Fruit fly (Drosophila melanogaster) whole organism, prepupa: ENCODE measurements around the gene CG12003.

Experiments used
- Blimp-1 ChIP-seq: fragments of 200-800 bp; sonication (Bioruptor generic); optimal IDR thresholded peaks from 3 replicates; lab custom pipeline; 2017; ENCODE audit warnings: missing biosample characterization, missing genetic modification characterization, mild to moderate bottlenecking, moderate library complexity, missing genetic modification reagents
- CG10669 ChIP-seq: fragments of 200-800 bp; sonication (Bioruptor generic); optimal IDR thresholded peaks from 3 replicates; lab custom pipeline; 2018; ENCODE audit warnings: missing biosample characterization, mild to moderate bottlenecking, missing genetic modification characterization, moderate library complexity
- CG11294 ChIP-seq: fragments of 200-800 bp; sonication (Bioruptor generic); IDR thresholded peaks from 2 replicates; pipeline ENCODE4 v1.3.6; 2022; ENCODE audit warnings: missing biosample characterization, missing genetic modification characterization
- CG11762 ChIP-seq: fragments of 200-800 bp; sonication (Bioruptor generic); optimal IDR thresholded peaks from 3 replicates; lab custom pipeline; 2016; ENCODE audit warnings: missing biosample characterization, missing genetic modification characterization; ENCODE audit not compliant: insufficient read depth
- CG11902 ChIP-seq: fragments of 200-800 bp; sonication (Bioruptor generic); optimal IDR thresholded peaks from 3 replicates; lab custom pipeline; 2016; ENCODE audit warnings: missing biosample characterization, missing genetic modification characterization
- CG1621 ChIP-seq: fragments of 200-800 bp; sonication (Bioruptor generic); optimal IDR thresholded peaks from 3 replicates; lab custom pipeline; 2018; ENCODE audit warnings: missing biosample characterization, mild to moderate bottlenecking, missing genetic modification characterization
- CG16779 ChIP-seq: fragments of 200-800 bp; sonication (Bioruptor generic); optimal IDR thresholded peaks from 3 replicates; lab custom pipeline; 2017; ENCODE audit warnings: missing biosample characterization, mild to moderate bottlenecking, missing genetic modification characterization
- CG3032 ChIP-seq: fragments of 200-800 bp; optimal IDR thresholded peaks from 2 replicates; lab custom pipeline; 2019; ENCODE audit warnings: missing biosample characterization, mild to moderate bottlenecking, missing genetic modification characterization, moderate library complexity
- CG31627 ChIP-seq: fragments of 200-800 bp; sonication (Bioruptor generic); optimal IDR thresholded peaks from 3 replicates; lab custom pipeline; 2016; ENCODE audit warnings: missing biosample characterization, missing genetic modification characterization
- CG32006 ChIP-seq: fragments of 200-800 bp; sonication (Bioruptor generic); optimal IDR thresholded peaks from 3 replicates; lab custom pipeline; 2017; ENCODE audit warnings: missing biosample characterization, mild to moderate bottlenecking, missing genetic modification characterization
- CG3919 ChIP-seq: fragments of 200-800 bp; sonication (Bioruptor generic); optimal IDR thresholded peaks from 3 replicates; lab custom pipeline; 2016; ENCODE audit warnings: missing biosample characterization, missing genetic modification characterization
- CG6163 ChIP-seq: fragments of 200-800 bp; sonication (Bioruptor generic); IDR thresholded peaks from 3 replicates; pipeline ENCODE4 v1.3.6; 2022; ENCODE audit warnings: missing biosample characterization, missing genetic modification characterization
- CG6276 ChIP-seq: fragments of 200-800 bp; sonication (Bioruptor generic); optimal IDR thresholded peaks from 2 replicates; lab custom pipeline; 2017; ENCODE audit warnings: missing biosample characterization, mild to moderate bottlenecking, missing genetic modification characterization
- CG6792 ChIP-seq: fragments of 200-800 bp; sonication (Bioruptor generic); optimal IDR thresholded peaks from 3 replicates; lab custom pipeline; 2016; ENCODE audit warnings: missing biosample characterization, missing genetic modification characterization
- CG6808 ChIP-seq: fragments of 200-800 bp; sonication (Bioruptor generic); optimal IDR thresholded peaks from 3 replicates; lab custom pipeline; 2017; ENCODE audit warnings: missing biosample characterization, missing genetic modification characterization, mild to moderate bottlenecking, moderate library complexity, missing genetic modification reagents
- CG6854 ChIP-seq: fragments of 200-800 bp; sonication (Bioruptor generic); optimal IDR thresholded peaks from 2 replicates; lab custom pipeline; 2017; ENCODE audit warnings: missing biosample characterization, mild to moderate bottlenecking, missing genetic modification characterization
- CG7368 ChIP-seq: fragments of 200-800 bp; sonication (Bioruptor generic); optimal IDR thresholded peaks from 3 replicates; lab custom pipeline; 2016; ENCODE audit warnings: missing biosample characterization, missing genetic modification characterization
- CG8119 ChIP-seq: fragments of 200-800 bp; sonication (Bioruptor generic); IDR thresholded peaks from 3 replicates; pipeline ENCODE4 v1.3.6; 2022; ENCODE audit warnings: missing biosample characterization, missing genetic modification characterization
- CG8319 ChIP-seq: fragments of 200-800 bp; sonication (Bioruptor generic); optimal IDR thresholded peaks from 3 replicates; lab custom pipeline; 2016; ENCODE audit warnings: missing biosample characterization, missing genetic modification characterization
- CG8632 ChIP-seq: fragments of 200-800 bp; sonication (Bioruptor generic); optimal IDR thresholded peaks from 3 replicates; lab custom pipeline; 2016; ENCODE audit warnings: missing biosample characterization, missing genetic modification characterization
- CG9139 ChIP-seq: fragments of 200-800 bp; sonication (Bioruptor generic); optimal IDR thresholded peaks from 3 replicates; lab custom pipeline; 2017; ENCODE audit warnings: missing biosample characterization, mild to moderate bottlenecking, missing genetic modification characterization
- Eip75B ChIP-seq: fragments of 200-800 bp; sonication (Bioruptor generic); optimal IDR thresholded peaks from 3 replicates; lab custom pipeline; 2016; ENCODE audit warnings: missing biosample characterization, missing genetic modification characterization
- Eip93F ChIP-seq: fragments of 200-800 bp; sonication (Bioruptor generic); optimal IDR thresholded peaks from 2 replicates; lab custom pipeline; 2016; ENCODE audit warnings: missing biosample characterization, mild to moderate bottlenecking, missing genetic modification characterization
- Ets21C ChIP-seq: fragments of 200-800 bp; sonication (Bioruptor generic); optimal IDR thresholded peaks from 3 replicates; lab custom pipeline; 2016; ENCODE audit warnings: missing biosample characterization, missing genetic modification characterization
- Ets96B ChIP-seq: fragments of 200-800 bp; optimal IDR thresholded peaks from 2 replicates; lab custom pipeline; 2019; ENCODE audit warnings: missing biosample characterization, mild to moderate bottlenecking, missing genetic modification characterization, moderate library complexity
- Hr38 ChIP-seq: sonication (Bioruptor generic); optimal IDR thresholded peaks from 2 replicates; lab custom pipeline; 2016; ENCODE audit warnings: missing biosample characterization, missing genetic modification characterization
- Hr39 ChIP-seq: fragments of 200-800 bp; sonication (Bioruptor generic); optimal IDR thresholded peaks from 2 replicates; lab custom pipeline; 2016; ENCODE audit warnings: missing biosample characterization, missing genetic modification characterization
- Lpt ChIP-seq: fragments of 200-800 bp; sonication (Bioruptor generic); optimal IDR thresholded peaks from 3 replicates; lab custom pipeline; 2016; ENCODE audit warnings: missing biosample characterization, missing genetic modification characterization
- Met ChIP-seq: fragments of 200-800 bp; sonication (Bioruptor generic); optimal IDR thresholded peaks from 3 replicates; lab custom pipeline; 2016; ENCODE audit warnings: missing biosample characterization, missing genetic modification characterization
- OdsH ChIP-seq: fragments of 200-800 bp; sonication (Bioruptor generic); optimal IDR thresholded peaks from 3 replicates; lab custom pipeline; 2016; ENCODE audit warnings: missing biosample characterization, missing genetic modification characterization
- Smox ChIP-seq: fragments of 200-800 bp; sonication (Bioruptor generic); optimal IDR thresholded peaks from 3 replicates; lab custom pipeline; 2016; ENCODE audit warnings: missing biosample characterization, missing genetic modification characterization
- Sox102F ChIP-seq: fragments of 200-800 bp; sonication (Bioruptor generic); optimal IDR thresholded peaks from 2 replicates; lab custom pipeline; 2016; ENCODE audit warnings: missing biosample characterization, mild to moderate bottlenecking, missing genetic modification characterization
- Sox14 ChIP-seq: fragments of 200-800 bp; sonication (Bioruptor generic); optimal IDR thresholded peaks from 3 replicates; lab custom pipeline; 2016; ENCODE audit warnings: missing biosample characterization, missing genetic modification characterization
- Sox15 ChIP-seq: fragments of 200-800 bp; sonication (Bioruptor generic); optimal IDR thresholded peaks from 3 replicates; lab custom pipeline; 2016; ENCODE audit warnings: missing biosample characterization, missing genetic modification characterization
- achi ChIP-seq: fragments of 200-800 bp; sonication (Bioruptor generic); optimal IDR thresholded peaks from 3 replicates; lab custom pipeline; 2016; ENCODE audit warnings: missing biosample characterization, missing genetic modification characterization
- cyc ChIP-seq: fragments of 200-800 bp; sonication (Bioruptor generic); optimal IDR thresholded peaks from 3 replicates; lab custom pipeline; 2016; ENCODE audit warnings: missing biosample characterization, missing genetic modification characterization
- dac ChIP-seq: fragments of 200-800 bp; sonication (Bioruptor generic); optimal IDR thresholded peaks from 2 replicates; lab custom pipeline; 2017; ENCODE audit warnings: missing biosample characterization, mild to moderate bottlenecking, missing genetic modification characterization
- esn ChIP-seq: fragments of 200-800 bp; sonication (Bioruptor generic); optimal IDR thresholded peaks from 2 replicates; lab custom pipeline; 2016; ENCODE audit warnings: missing biosample characterization, mild to moderate bottlenecking, missing genetic modification characterization, moderate library complexity
- fd59A ChIP-seq: fragments of 200-800 bp; sonication (Bioruptor generic); optimal IDR thresholded peaks from 2 replicates; lab custom pipeline; 2017; ENCODE audit warnings: missing biosample characterization, mild to moderate bottlenecking, missing genetic modification characterization, missing genetic modification reagents
- fd85E ChIP-seq: fragments of 200-800 bp; sonication (Bioruptor generic); optimal IDR thresholded peaks from 3 replicates; lab custom pipeline; 2016; ENCODE audit warnings: missing biosample characterization, missing genetic modification characterization
- fkh ChIP-seq: fragments of 200-800 bp; sonication (Bioruptor generic); optimal IDR thresholded peaks from 3 replicates; lab custom pipeline; 2017; ENCODE audit warnings: missing biosample characterization, mild to moderate bottlenecking, missing genetic modification characterization, moderate library complexity
- lz ChIP-seq: fragments of 200-800 bp; sonication (Bioruptor generic); optimal IDR thresholded peaks from 3 replicates; lab custom pipeline; 2016; ENCODE audit warnings: missing biosample characterization, missing genetic modification characterization
- net ChIP-seq: fragments of 200-800 bp; sonication (Bioruptor generic); optimal IDR thresholded peaks from 3 replicates; lab custom pipeline; 2016; ENCODE audit warnings: missing biosample characterization, missing genetic modification characterization
- pdm3 ChIP-seq: fragments of 200-800 bp; sonication (Bioruptor generic); optimal IDR thresholded peaks from 3 replicates; lab custom pipeline; 2016; ENCODE audit warnings: missing biosample characterization, missing genetic modification characterization
- salr ChIP-seq, 2 experiments: fragments of 200-800 bp; sonication (Bioruptor generic); optimal IDR thresholded peaks; 3 replicates each; lab custom pipeline; 2016 to 2018; ENCODE audit warnings: missing biosample characterization in 2 of 2, missing genetic modification characterization in 2 of 2, mild to moderate bottlenecking in 1 of 2
- spab ChIP-seq: fragments of 200-800 bp; sonication (Bioruptor generic); optimal IDR thresholded peaks from 2 replicates; lab custom pipeline; 2017; ENCODE audit warnings: missing biosample characterization, mild to moderate bottlenecking, missing genetic modification characterization, missing genetic modification reagents
- svp ChIP-seq: fragments of 200-800 bp; sonication (Bioruptor generic); peaks from one replicate; lab custom pipeline; 2016; ENCODE audit warnings: missing biosample characterization, missing genetic modification characterization
- topi ChIP-seq: fragments of 200-800 bp; sonication (Bioruptor generic); optimal IDR thresholded peaks from 3 replicates; lab custom pipeline; 2016; ENCODE audit warnings: missing biosample characterization, missing genetic modification characterization
- vri ChIP-seq: fragments of 200-800 bp; sonication (Bioruptor generic); optimal IDR thresholded peaks from 3 replicates; lab custom pipeline; 2016; ENCODE audit warnings: missing biosample characterization, mild to moderate bottlenecking, missing genetic modification characterization

The CG12003 gene

DNA sequence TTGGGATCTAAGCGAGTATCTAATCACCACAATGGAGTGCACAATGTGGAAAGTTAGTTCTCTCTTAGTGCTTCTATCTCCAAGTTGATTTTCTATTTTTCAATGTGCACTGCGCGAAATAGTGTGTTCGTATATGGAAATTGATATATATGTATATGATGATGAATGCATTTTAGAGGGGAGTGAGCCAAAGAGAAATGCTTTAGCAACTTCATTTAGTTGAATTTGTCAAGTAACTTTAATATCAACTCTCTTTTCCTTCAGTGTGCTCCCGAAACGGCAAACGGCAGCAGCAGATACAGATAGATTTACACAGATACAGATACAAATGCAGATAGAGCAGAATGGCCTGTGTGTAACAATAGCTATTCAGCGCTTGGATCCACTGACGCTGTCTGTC, 18.8 kb downstream of the CG12003 start (continued):
- TF ChIP-seq CG6792 (GFP tag; lab: Kevin White, UChicago) (no peak), fkh (GFP tag; lab: Kevin White, UChicago) (no peak), CG6163 (no peak), CG11902 (no peak), CG3032 (tag; lab: Kevin White, UChicago) (peak; percentile 3), Lpt (GFP tag; lab: Kevin White, UChicago) (peak; percentile 83)

DNA sequence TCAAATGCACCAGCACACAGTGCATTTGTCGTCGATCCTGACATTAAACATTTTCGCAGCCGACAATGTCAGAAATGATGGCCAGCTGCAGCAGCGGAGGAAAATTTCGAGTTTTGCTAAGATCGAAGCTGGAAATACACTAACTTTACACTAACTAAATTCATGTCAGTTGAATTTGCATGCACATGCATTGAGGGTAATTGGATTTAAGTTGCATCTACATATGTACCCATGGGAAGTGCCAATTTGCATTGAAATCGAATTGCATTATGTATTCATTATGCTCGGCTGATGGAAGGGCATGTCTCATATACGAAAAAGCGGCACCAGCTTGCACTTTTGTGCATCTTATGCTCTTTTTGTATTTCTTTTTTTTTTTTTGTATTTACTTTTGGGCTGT, 19.6 kb downstream of the CG12003 start:
- TF ChIP-seq CG1621 (tag; lab: Kevin White, UChicago) (peak; percentile 50), topi (GFP tag; lab: Kevin White, UChicago) (peak; percentile 87), CG8319 (GFP tag; lab: Kevin White, UChicago) (peak; percentile 77), Sox14 (peak; percentile 72), CG9139 (GFP tag; lab: Kevin White, UChicago) (peak; percentile 73), CG6854 (GFP tag; lab: Kevin White, UChicago) (peak; percentile 80), CG3032 (tag; lab: Kevin White, UChicago) (peak; percentile 76), vri (GFP tag; lab: Kevin White, UChicago) (peak; percentile 27), CG8632 (GFP tag; lab: Kevin White, UChicago) (peak; percentile 46), salr (GFP tag; optimal IDR thresholded peaks at IDR 0.05; lab: Kevin White, UChicago) (peak; percentile 4 to 73), CG11294 (GFP tag; lab: Robert Waterston, UW) (peak; percentile 94), Blimp-1 (GFP tag; lab: Kevin White, UChicago) (peak; percentile 57), Eip75B (GFP tag; lab: Kevin White, UChicago) (peak; percentile 68), Smox (GFP tag; lab: Kevin White, UChicago) (peak; percentile 56), Ets21C (GFP tag; lab: Kevin White, UChicago) (peak; percentile 63), fkh (GFP tag; lab: Kevin White, UChicago) (no peak), CG6163 (peak; percentile 96), lz (GFP tag; lab: Kevin White, UChicago) (peak; percentile 80), CG7368 (peak; percentile 86), Sox102F (GFP tag; lab: Kevin White, UChicago) (peak; percentile 78), CG11902 (peak; percentile 86), CG16779 (peak; percentile 70), CG31627 (peak; percentile 79), CG10669 (GFP tag; lab: Kevin White, UChicago) (peak; percentile 83), fd85E (GFP tag; lab: Kevin White, UChicago) (peak; percentile 82), CG11762 (peak; percentile 85), esn (GFP tag; lab: Kevin White, UChicago) (peak; percentile 80), CG3919 (GFP tag; lab: Kevin White, UChicago) (peak; percentile 93), Hr38 (GFP tag; lab: Kevin White, UChicago) (no peak), achi (GFP tag; lab: Kevin White, UChicago) (peak; percentile 87), pdm3 (GFP tag; lab: Kevin White, UChicago) (peak; percentile 81), cyc (peak; percentile 93), Ets96B (peak; percentile 80), dac (peak; percentile 59), CG6276 (GFP tag; lab: Kevin White, UChicago) (peak; percentile 89), OdsH (peak; percentile 78), spab (GFP tag; lab: Kevin White, UChicago) (peak; percentile 76), Met (GFP tag; lab: Kevin White, UChicago) (peak; percentile 57), fd59A (GFP tag; lab: Kevin White, UChicago) (peak; percentile 8), Sox15 (GFP tag; lab: Kevin White, UChicago) (peak; percentile 51), Hr39 (GFP tag; lab: Kevin White, UChicago) (peak; percentile 82), CG32006 (GFP tag; lab: Kevin White, UChicago) (peak; percentile 80), CG8119 (peak; percentile 91), Eip93F (GFP tag; lab: Kevin White, UChicago) (no peak), net (peak; percentile 92), CG6792 (GFP tag; lab: Kevin White, UChicago) (peak; percentile 77), CG6808 (GFP tag; lab: Kevin White, UChicago) (peak; percentile 79), svp (GFP tag; lab: Kevin White, UChicago) (peak; percentile 94)
